Fruit fly (Drosophila melanogaster): Measurements from ENCODE around the gene Tmtc1.

The Tmtc1 gene

dm6 chr2L:2765659-2766373, 88.3 kb downstream of the Tmtc1 start, which contains the start of the genes Snx21 and aph-1 (continued):
- TF ChIP-seq CG8119 (GFP tag; IDR thresholded peaks at IDR 0.05) (peak; percentile 88), CG31627 (GFP tag; optimal IDR thresholded peaks at IDR 0.05) (peak; percentile 92), salr (GFP tag; optimal IDR thresholded peaks at IDR 0.05) (peak; percentile 59 to 86), CG11762 (GFP tag; optimal IDR thresholded peaks at IDR 0.05; ENCODE audit: insufficient read depth) (peak; percentile 89), CG6792 (GFP tag; optimal IDR thresholded peaks at IDR 0.05) (peak; percentile 81), Sox15 (GFP tag; optimal IDR thresholded peaks at IDR 0.05) (peak; percentile 88), acj6 (GFP tag; optimal IDR thresholded peaks at IDR 0.05) (peak; percentile 93), eg (GFP tag; IDR thresholded peaks at IDR 0.05) (peak; percentile 87), CG6276 (GFP tag; optimal IDR thresholded peaks at IDR 0.05) (peak; percentile 85), CG3919 (GFP tag; optimal IDR thresholded peaks at IDR 0.05) (peak; percentile 86), esn (GFP tag; optimal IDR thresholded peaks at IDR 0.05) (peak; percentile 93), Hr38 (GFP tag; optimal IDR thresholded peaks at IDR 0.05) (no peak), CG10669 (GFP tag; optimal IDR thresholded peaks at IDR 0.05) (peak; percentile 88), pdm3 (GFP tag; optimal IDR thresholded peaks at IDR 0.05) (peak; percentile 92), CG1621 (tag; optimal IDR thresholded peaks at IDR 0.05) (peak; percentile 61), CG9139 (GFP tag; optimal IDR thresholded peaks at IDR 0.05) (peak; percentile 84), CG8319 (GFP tag; optimal IDR thresholded peaks at IDR 0.05) (peak; percentile 72), Hr39 (GFP tag; optimal IDR thresholded peaks at IDR 0.05) (peak; percentile 92), CG34406 (GFP tag; optimal IDR thresholded peaks at IDR 0.05) (peak; percentile 89), dsx (GFP tag; optimal IDR thresholded peaks at IDR 0.05; ENCODE audit: poor library complexity, severe bottlenecking) (peak; percentile 83), Met (GFP tag; optimal IDR thresholded peaks at IDR 0.05) (peak; percentile 88), Gug (GFP tag; IDR thresholded peaks at IDR 0.05) (peak; percentile 82), CG11902 (GFP tag; optimal IDR thresholded peaks at IDR 0.05) (peak; percentile 87), CG6808 (GFP tag; optimal IDR thresholded peaks at IDR 0.05) (peak; percentile 88), fkh (GFP tag; optimal IDR thresholded peaks at IDR 0.05) (peak; percentile 85), OdsH (GFP tag; optimal IDR thresholded peaks at IDR 0.05) (peak; percentile 92), net (GFP tag; optimal IDR thresholded peaks at IDR 0.05) (peak; percentile 87), Eip93F (GFP tag; optimal IDR thresholded peaks at IDR 0.05) (peak; percentile 87), Sox102F (GFP tag; optimal IDR thresholded peaks at IDR 0.05) (peak; percentile 91), CG3032 (tag; optimal IDR thresholded peaks at IDR 0.05) (peak; percentile 89)

dm6 chr2L:2767627-2768026, 90.1 kb downstream of the Tmtc1 start, which contains the start of the genes Taf10b and Taf10:
TSS of gene Taf10b (minus strand) at chr2L:2767845.
TSS of gene Taf10 (plus strand) at chr2L:2767890.
- TF ChIP-seq CG6854 (GFP tag; optimal IDR thresholded peaks at IDR 0.05) (peak; percentile 39), CG8119 (GFP tag; IDR thresholded peaks at IDR 0.05) (no peak), fkh (GFP tag; optimal IDR thresholded peaks at IDR 0.05) (peak; percentile 88), Eip78C (GFP tag) (peak; percentile 31), CG1621 (tag; optimal IDR thresholded peaks at IDR 0.05) (peak; percentile 99), CG10669 (GFP tag; optimal IDR thresholded peaks at IDR 0.05) (no peak), dsx (GFP tag; optimal IDR thresholded peaks at IDR 0.05; ENCODE audit: poor library complexity, severe bottlenecking) (peak; percentile 72), CG6163 (GFP tag; IDR thresholded peaks at IDR 0.05) (0 out of 3 replicates have a peak, but pooled peaks have one; percentile 23), esn (GFP tag; optimal IDR thresholded peaks at IDR 0.05) (peak; percentile 37), Sox14 (GFP tag; optimal IDR thresholded peaks at IDR 0.05) (peak; percentile 37)
